Worm (Caenorhabditis elegans) whole organism, L2 larva: ENCODE results near the gene unc-84.

ENCODE experiments used
- C34F6.9 ChIP-seq: fragments of 150-350 bp; optimal IDR thresholded peaks from 2 replicates; lab custom pipeline; 2014; ENCODE audit warnings: missing biosample characterization, missing genetic modification characterization
- F13H6.1 ChIP-seq: sonication (generic microtip); optimal IDR thresholded peaks from 2 replicates; lab custom pipeline; 2016; ENCODE audit warnings: missing genetic modification characterization, missing compliant biosample characterization
- R02D3.7 ChIP-seq: fragments of 150-350 bp; optimal IDR thresholded peaks from 2 replicates; lab custom pipeline; 2014; ENCODE audit warnings: missing biosample characterization, missing genetic modification characterization
- Y55F3AM.14 ChIP-seq: fragments of 200-800 bp; sonication (Bioruptor generic); optimal IDR thresholded peaks from 2 replicates; lab custom pipeline; 2018; ENCODE audit warnings: mild to moderate bottlenecking, missing genetic modification characterization, missing compliant biosample characterization
- ZK546.5 ChIP-seq: sonication (generic microtip); optimal IDR thresholded peaks from 2 replicates; lab custom pipeline; 2017; ENCODE audit warnings: missing biosample characterization, missing genetic modification characterization
- alr-1 ChIP-seq: fragments of 150-350 bp; optimal IDR thresholded peaks from 2 replicates; lab custom pipeline; 2014; ENCODE audit warnings: missing biosample characterization, missing genetic modification characterization
- blmp-1 ChIP-seq: sonication (generic microtip); optimal IDR thresholded peaks from 2 replicates; lab custom pipeline; 2017; ENCODE audit warnings: missing genetic modification characterization, mild to moderate bottlenecking, missing compliant biosample characterization, antibody characterized with exemption, moderate library complexity; ENCODE audit not compliant: insufficient read depth
- ceh-16 ChIP-seq: fragments of 150-350 bp; optimal IDR thresholded peaks from 2 replicates; lab custom pipeline; 2014; ENCODE audit warnings: missing biosample characterization, missing genetic modification characterization
- ceh-82 ChIP-seq: fragments of 150-350 bp; optimal IDR thresholded peaks from 2 replicates; lab custom pipeline; 2014; ENCODE audit warnings: missing biosample characterization, missing genetic modification characterization
- crh-2 ChIP-seq: sonication (generic microtip); optimal IDR thresholded peaks from 2 replicates; lab custom pipeline; 2017; ENCODE audit warnings: missing biosample characterization, missing genetic modification characterization
- egl-27 ChIP-seq: sonication (generic microtip); optimal IDR thresholded peaks from 3 replicates; lab custom pipeline; 2017; ENCODE audit warnings: missing biosample characterization, missing genetic modification reagents, missing genetic modification characterization
- elt-3 ChIP-seq: sonication (generic microtip); optimal IDR thresholded peaks from 2 replicates; lab custom pipeline; 2017; ENCODE audit warnings: missing biosample characterization, missing genetic modification characterization
- fos-1 ChIP-seq: fragments of 150-350 bp; optimal IDR thresholded peaks from 2 replicates; lab custom pipeline; 2014; ENCODE audit warnings: missing biosample characterization, missing genetic modification characterization
- lin-11 ChIP-seq: fragments of 150-350 bp; sonication (generic microtip); optimal IDR thresholded peaks from 2 replicates; lab custom pipeline; 2014; ENCODE audit warnings: missing biosample characterization, missing genetic modification characterization, inconsistent platforms, mixed read lengths
- lin-39 ChIP-seq: fragments of 150-350 bp; optimal IDR thresholded peaks from 2 replicates; lab custom pipeline; 2014; ENCODE audit warnings: missing biosample characterization, missing genetic modification reagents, missing genetic modification characterization
- lsy-2 ChIP-seq, 2 experiments: fragments of 150-350 bp in 1 of 2; sonication (generic microtip) in 1 of 2; optimal IDR thresholded peaks; 2 replicates each; lab custom pipeline; 2014 to 2017; ENCODE audit warnings: missing biosample characterization in 2 of 2, missing genetic modification characterization in 2 of 2
- mab-5 ChIP-seq: fragments of 150-350 bp; optimal IDR thresholded peaks from 2 replicates; lab custom pipeline; 2014; ENCODE audit warnings: missing biosample characterization, missing genetic modification characterization
- mbf-1 ChIP-seq: sonication (generic microtip); optimal IDR thresholded peaks from 2 replicates; lab custom pipeline; 2017; ENCODE audit warnings: missing biosample characterization, missing genetic modification characterization
- nhr-10 ChIP-seq: sonication (generic microtip); optimal IDR thresholded peaks from 2 replicates; lab custom pipeline; 2017; ENCODE audit warnings: missing biosample characterization, missing genetic modification characterization
- nhr-11 ChIP-seq: fragments of 150-350 bp; optimal IDR thresholded peaks from 2 replicates; lab custom pipeline; 2014; ENCODE audit warnings: missing biosample characterization, missing genetic modification characterization
- nhr-12 ChIP-seq: fragments of 150-350 bp; optimal IDR thresholded peaks from 2 replicates; lab custom pipeline; 2014; ENCODE audit warnings: missing biosample characterization, missing genetic modification characterization
- nhr-129 ChIP-seq: fragments of 150-350 bp; optimal IDR thresholded peaks from 2 replicates; lab custom pipeline; 2014; ENCODE audit warnings: missing biosample characterization, missing genetic modification characterization
- nhr-23 ChIP-seq: fragments of 150-350 bp; optimal IDR thresholded peaks from 2 replicates; lab custom pipeline; 2014; ENCODE audit warnings: missing biosample characterization, missing genetic modification reagents, missing genetic modification characterization
- nhr-237 ChIP-seq: fragments of 150-350 bp; optimal IDR thresholded peaks from 2 replicates; lab custom pipeline; 2014; ENCODE audit warnings: missing biosample characterization, missing genetic modification characterization
- nhr-25 ChIP-seq: fragments of 150-350 bp; sonication (generic microtip); optimal IDR thresholded peaks from 3 replicates; lab custom pipeline; 2014; ENCODE audit warnings: missing biosample characterization, missing genetic modification characterization
- nhr-77 ChIP-seq: fragments of 150-350 bp; optimal IDR thresholded peaks from 2 replicates; lab custom pipeline; 2014; ENCODE audit warnings: missing biosample characterization, missing genetic modification characterization
- peb-1 ChIP-seq: fragments of 150-350 bp; optimal IDR thresholded peaks from 2 replicates; lab custom pipeline; 2014; ENCODE audit warnings: missing biosample characterization, missing genetic modification characterization
- sem-4 ChIP-seq: fragments of 150-350 bp; optimal IDR thresholded peaks from 2 replicates; lab custom pipeline; 2014; ENCODE audit warnings: missing biosample characterization, missing genetic modification reagents, missing genetic modification characterization
- skn-1 ChIP-seq: sonication (generic microtip); optimal IDR thresholded peaks from 2 replicates; lab custom pipeline; 2017; ENCODE audit warnings: missing biosample characterization, missing genetic modification characterization
- sma-3 ChIP-seq: sonication (generic microtip); optimal IDR thresholded peaks from 2 replicates; lab custom pipeline; 2016; ENCODE audit warnings: missing genetic modification reagents, missing genetic modification characterization, missing compliant biosample characterization
- sma-9 ChIP-seq, 2 experiments: fragments of 150-350 bp in 1 of 2; sonication (generic microtip) in 1 of 2; optimal IDR thresholded peaks; 2 replicates each; lab custom pipeline; 2014 to 2016; ENCODE audit warnings: missing genetic modification characterization in 2 of 2, mild to moderate bottlenecking in 1 of 2, missing biosample characterization in 1 of 2, missing compliant biosample characterization in 1 of 2, missing genetic modification reagents in 1 of 2, moderate library complexity in 1 of 2
- snpc-4 ChIP-seq: fragments of 150-350 bp; optimal IDR thresholded peaks from 2 replicates; lab custom pipeline; 2014; ENCODE audit warnings: missing biosample characterization, missing genetic modification characterization
- unc-39 ChIP-seq: fragments of 150-350 bp; optimal IDR thresholded peaks from 2 replicates; lab custom pipeline; 2014; ENCODE audit warnings: missing biosample characterization, missing genetic modification characterization
- unc-55 ChIP-seq: fragments of 150-350 bp; sonication (generic microtip); optimal IDR thresholded peaks from 3 replicates; lab custom pipeline; 2014; ENCODE audit warnings: missing biosample characterization, missing genetic modification reagents, missing genetic modification characterization
- ztf-1 ChIP-seq: fragments of 200-800 bp; sonication (Bioruptor generic); conservative IDR thresholded peaks from 2 replicates; pipeline ENCODE4 v1.3.6; 2022; ENCODE audit warnings: missing genetic modification characterization, missing compliant biosample characterization
- ztf-11 ChIP-seq: sonication (generic microtip); optimal IDR thresholded peaks from 2 replicates; lab custom pipeline; 2017; ENCODE audit warnings: missing biosample characterization, missing genetic modification characterization
- ztf-4 ChIP-seq: fragments of 150-350 bp; optimal IDR thresholded peaks from 2 replicates; lab custom pipeline; 2014; ENCODE audit warnings: missing biosample characterization, missing genetic modification characterization

Gene unc-84

DNA sequence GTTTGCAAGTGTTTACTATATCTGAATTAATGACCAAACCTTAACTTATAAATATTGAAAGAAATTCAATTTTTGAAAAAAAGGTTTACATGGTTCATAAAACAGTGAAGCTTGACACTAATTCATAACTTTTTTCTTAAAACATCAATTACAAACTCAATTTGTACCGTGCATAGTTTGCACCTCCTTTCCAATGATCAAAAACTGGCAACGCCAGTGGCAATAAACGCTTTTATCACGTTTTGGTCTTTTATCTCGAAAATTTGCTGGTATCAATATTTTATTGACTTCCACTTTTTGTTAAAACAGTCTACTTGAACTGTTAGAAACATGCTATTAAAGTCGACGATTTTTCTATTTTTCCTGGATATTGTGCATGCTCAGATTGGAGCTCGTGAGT, 6.1 kb upstream of the unc-84 start, which contains the start of gene F54B11.11:
Gene F54B11.11 (plus strand): TSS at position 301 of the 400 bp plus-strand sequence.
- TF ChIP-seq sma-3 (GFP tag; lab: Kevin White, UChicago): no peak
- no peak for TF ChIP-seq R02D3.7 (tag; lab: Kevin White, UChicago)
- no peak for TF ChIP-seq mab-5 (tag; lab: Kevin White, UChicago)
- TF ChIP-seq sma-9 (GFP tag; optimal IDR thresholded peaks at IDR 0.05; lab: Kevin White, UChicago): no peak
- TF ChIP-seq sma-9 (tag; optimal IDR thresholded peaks at IDR 0.05; lab: Kevin White, UChicago): no peak
- no peak for TF ChIP-seq unc-39 (tag; lab: Kevin White, UChicago)
- no peak for TF ChIP-seq nhr-77 (tag; lab: Kevin White, UChicago)
- no peak for TF ChIP-seq ceh-82
- no peak for TF ChIP-seq lsy-2 (tag; optimal IDR thresholded peaks at IDR 0.05; lab: Kevin White, UChicago)
- no peak for TF ChIP-seq lin-11 (tag; lab: Kevin White, UChicago)

ce11 chrX:13581820-13582219, 2.8 kb upstream of the unc-84 start, which contains the start of gene F54B11.10:
F54B11.10 (plus strand) TSS chrX:13582120.
- TF ChIP-seq nhr-23 (tag; lab: Kevin White, UChicago) (no peak), nhr-10 (tag; lab: Kevin White, UChicago) (no peak), egl-27 (no peak), ztf-4 (tag; lab: Kevin White, UChicago) (no peak), lsy-2 (tag; optimal IDR thresholded peaks at IDR 0.05; lab: Kevin White, UChicago) (no peak), nhr-11 (tag; lab: Kevin White, UChicago) (no peak), ztf-1 (GFP tag; lab: Robert Waterston, UW) (no peak), sma-3 (GFP tag; lab: Kevin White, UChicago) (no peak), blmp-1 (tag; lab: Kevin White, UChicago) (no peak)

ce11 chrX:13583895-13584344, 655 bp upstream of the unc-84 start:
- TF ChIP-seq R02D3.7 (tag; lab: Kevin White, UChicago) (no peak), F13H6.1 (tag; lab: Kevin White, UChicago) (peak; percentile 65), nhr-11 (tag; lab: Kevin White, UChicago) (no peak), lsy-2 (tag; optimal IDR thresholded peaks at IDR 0.05; lab: Kevin White, UChicago) (peak in 1 of 2 experiments; percentile 12), nhr-129 (peak; percentile 62), elt-3 (tag; lab: Kevin White, UChicago) (no peak), nhr-23 (tag; lab: Kevin White, UChicago) (no peak), ztf-1 (GFP tag; lab: Robert Waterston, UW) (no peak), unc-55 (GFP tag; lab: Kevin White, UChicago) (peak; percentile 11), snpc-4 (no peak), sem-4 (peak; percentile 62), alr-1 (tag; lab: Kevin White, UChicago) (no peak), Y55F3AM.14 (GFP tag; lab: Kevin White, UChicago) (no peak), sma-3 (GFP tag; lab: Kevin White, UChicago) (no peak), C34F6.9 (tag; lab: Kevin White, UChicago) (no peak), nhr-25 (tag; lab: Kevin White, UChicago) (peak; percentile 73), fos-1 (tag; lab: Kevin White, UChicago) (peak; percentile 40), nhr-10 (tag; lab: Kevin White, UChicago) (no peak), lin-11 (tag; lab: Kevin White, UChicago) (peak; percentile 48), ztf-11 (no peak), ceh-16 (peak; percentile 73), ZK546.5 (tag; lab: Kevin White, UChicago) (no peak), mab-5 (tag; lab: Kevin White, UChicago) (peak; percentile 32), lin-39 (no peak), ztf-4 (tag; lab: Kevin White, UChicago) (no peak), crh-2 (tag; lab: Kevin White, UChicago) (no peak), peb-1 (tag; lab: Kevin White, UChicago) (no peak), nhr-237 (tag; lab: Kevin White, UChicago) (no peak), sma-9 (GFP tag; optimal IDR thresholded peaks at IDR 0.05; lab: Kevin White, UChicago) (no peak), sma-9 (tag; optimal IDR thresholded peaks at IDR 0.05; lab: Kevin White, UChicago) (no peak)

DNA sequence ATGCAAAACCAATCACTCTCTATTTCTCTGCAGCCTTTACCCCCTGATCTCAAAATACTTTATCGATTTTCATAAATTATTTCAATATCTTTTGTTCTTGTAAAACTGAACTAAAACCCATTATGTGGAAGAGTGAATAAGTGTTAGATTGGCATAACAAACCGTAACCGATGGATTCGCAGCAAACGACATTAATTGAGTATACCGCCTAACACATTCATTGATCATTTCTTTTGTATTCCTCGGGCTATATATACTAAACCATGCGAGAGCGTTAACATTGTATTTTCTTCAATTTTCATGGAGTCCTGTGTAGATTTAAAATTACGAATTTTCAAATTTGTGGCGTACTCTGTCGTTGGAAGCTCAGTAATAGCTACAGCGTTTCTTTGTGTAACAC, 5.2 kb downstream of the unc-84 start, which contains the start of gene col-9:
Gene col-9 (plus strand): TSS at position 301 of the 400 bp plus-strand sequence.
- no peak for TF ChIP-seq mbf-1
- no peak for TF ChIP-seq nhr-129
- TF ChIP-seq nhr-12 (tag; lab: Kevin White, UChicago): no peak
- no peak for TF ChIP-seq skn-1
- no peak for TF ChIP-seq nhr-237 (tag; lab: Kevin White, UChicago)
- no peak for TF ChIP-seq fos-1 (tag; lab: Kevin White, UChicago)
- TF ChIP-seq blmp-1 (tag; lab: Kevin White, UChicago): no peak
- TF ChIP-seq Y55F3AM.14 (GFP tag; lab: Kevin White, UChicago): no peak
